Fruit fly (Drosophila melanogaster): Measurements from ENCODE around the gene Rpn3.

Gene Rpn3

dm6 chr2L:19002959-19003371 lies 48.6 kb upstream of the Rpn3 start, which contains the start of gene CG31793 (continued):
- TF ChIP-seq CG10209 (GFP tag; optimal IDR thresholded peaks at IDR 0.05) (peak; percentile 53), usp (GFP tag; optimal IDR thresholded peaks at IDR 0.05) (no peak), Abd-B (GFP tag; optimal IDR thresholded peaks at IDR 0.05) (no peak), E2f1 (GFP tag; IDR thresholded peaks at IDR 0.05) (peak; percentile 25; the same call in 1 of the 2 replicates), az2 (GFP tag; optimal IDR thresholded peaks at IDR 0.05) (peak; percentile 29), Dek (tag; optimal IDR thresholded peaks at IDR 0.05) (peak; percentile 68), gem (tag; optimal IDR thresholded peaks at IDR 0.05) (peak; percentile 72), Fer1 (GFP tag; optimal IDR thresholded peaks at IDR 0.05) (peak; percentile 65), CG11085 (GFP tag; IDR thresholded peaks at IDR 0.05) (peak; percentile 27; the same call in 1 of the 2 replicates), Ada2b (GFP tag; IDR thresholded peaks at IDR 0.05) (peak; percentile 58; the same call in 1 of the 2 replicates), CG30020 (tag; optimal IDR thresholded peaks at IDR 0.05) (peak; percentile 4), Hr51 (GFP tag; optimal IDR thresholded peaks at IDR 0.05) (peak in 1 of 2 experiments; percentile 79), CG7839 (tag; optimal IDR thresholded peaks at IDR 0.05) (peak; percentile 65), CG13424 (tag; optimal IDR thresholded peaks at IDR 0.05) (peak; percentile 60), Fer3 (tag; optimal IDR thresholded peaks at IDR 0.05) (peak; percentile 64), vnd (GFP tag; IDR thresholded peaks at IDR 0.05; ENCODE audit: partially characterized antibody) (0 out of 3 replicates have a peak, but pooled peaks have one; percentile 42), Nf-YB (GFP tag; optimal IDR thresholded peaks at IDR 0.05) (peak; percentile 19), ci (GFP tag; IDR thresholded peaks at IDR 0.05) (peak; percentile 59; the same call in 2 of the 3 replicates), CG4424 (GFP tag; optimal IDR thresholded peaks at IDR 0.05) (peak; percentile 23), zen (tag; optimal IDR thresholded peaks at IDR 0.05) (peak; percentile 4), CHES-1-like (GFP tag; optimal IDR thresholded peaks at IDR 0.05) (no peak), cwo (GFP tag; optimal IDR thresholded peaks at IDR 0.05) (peak; percentile 73), scrt (GFP tag; optimal IDR thresholded peaks at IDR 0.05) (peak; percentile 33), Dp (GFP tag; optimal IDR thresholded peaks at IDR 0.05) (peak; percentile 3), bsh (GFP tag; optimal IDR thresholded peaks at IDR 0.05) (peak; percentile 48 to 49), fd102C (GFP tag; optimal IDR thresholded peaks at IDR 0.05) (no peak), Rfx (GFP tag; IDR thresholded peaks at IDR 0.05) (peak; percentile 46; the same call in 1 of the 2 replicates), vvl (GFP tag; IDR thresholded peaks at IDR 0.05) (peak; percentile 49), CG11696 (GFP tag; IDR thresholded peaks at IDR 0.05) (0 out of 2 replicates have a peak, but pooled peaks have one; percentile 27), MBD-R2 (GFP tag; IDR thresholded peaks at IDR 0.05) (peak; percentile 39), CG3838 (GFP tag; optimal IDR thresholded peaks at IDR 0.05) (no peak), CG7556 (GFP tag; optimal IDR thresholded peaks at IDR 0.05) (peak; percentile 72), zfh2 (GFP tag; optimal IDR thresholded peaks at IDR 0.05) (no peak), CG14014 (GFP tag; IDR thresholded peaks at IDR 0.05) (peak; percentile 56; the same call in 1 of the 2 replicates), pzg (GFP tag; optimal IDR thresholded peaks at IDR 0.05) (peak; percentile 12), CTCF (GFP tag; optimal IDR thresholded peaks at IDR 0.05) (no peak), CG6689 (GFP tag; IDR thresholded peaks at IDR 0.05) (peak; percentile 39; the same call in 1 of the 2 replicates), crp (GFP tag; optimal IDR thresholded peaks at IDR 0.05) (peak in 1 of 2 experiments; percentile 81), CG12299 (tag; optimal IDR thresholded peaks at IDR 0.05) (peak; percentile 29), Mad (GFP tag; optimal IDR thresholded peaks at IDR 0.05) (no peak), Sox102F (GFP tag; optimal IDR thresholded peaks at IDR 0.05) (peak; percentile 58), CG16863 (GFP tag; optimal IDR thresholded peaks at IDR 0.05) (no peak), Max (GFP tag; optimal IDR thresholded peaks at IDR 0.05) (no peak), Med (GFP tag) (peak; percentile 84), CG31365 (tag; optimal IDR thresholded peaks at IDR 0.05) (no peak), Hmr (GFP tag; optimal IDR thresholded peaks at IDR 0.05) (peak; percentile 72), sug (tag; optimal IDR thresholded peaks at IDR 0.05) (peak; percentile 68), YL-1 (GFP tag; optimal IDR thresholded peaks at IDR 0.05) (no peak), HLH3B (GFP tag; IDR thresholded peaks at IDR 0.05) (peak; percentile 25; the same call in 1 of the 2 replicates), CG16779 (GFP tag; IDR thresholded peaks at IDR 0.05) (peak; percentile 3; the same call in 1 of the 2 replicates)
